Worm (Caenorhabditis elegans) whole organism, mixed stage, embryonic: ENCODE data around the gene T19C4.1.

Source experiments
- blmp-1 ChIP-seq: fragments of 150-350 bp; optimal IDR thresholded peaks from 2 replicates; lab custom pipeline; 2014; ENCODE audit warnings: missing biosample characterization, missing genetic modification characterization
- elt-3 ChIP-seq: fragments of 150-350 bp; optimal IDR thresholded peaks from 2 replicates; lab custom pipeline; 2014; ENCODE audit warnings: missing biosample characterization, missing genetic modification characterization
- nhr-237 ChIP-seq: fragments of 150-350 bp; optimal IDR thresholded peaks from 2 replicates; lab custom pipeline; 2014; ENCODE audit warnings: missing biosample characterization, missing genetic modification characterization
- pha-4 ChIP-seq: fragments of 150-350 bp; optimal IDR thresholded peaks from 2 replicates; lab custom pipeline; 2018; ENCODE audit warnings: missing biosample characterization, missing genetic modification reagents, missing genetic modification characterization
- snpc-4 ChIP-seq: fragments of 150-350 bp; optimal IDR thresholded peaks from 2 replicates; lab custom pipeline; 2014; ENCODE audit warnings: missing biosample characterization, missing genetic modification characterization
- unc-62 ChIP-seq: fragments of 150-350 bp; optimal IDR thresholded peaks from 2 replicates; lab custom pipeline; 2014; ENCODE audit warnings: missing biosample characterization, missing genetic modification reagents, missing genetic modification characterization
- ztf-11 ChIP-seq: fragments of 150-350 bp; optimal IDR thresholded peaks from 2 replicates; lab custom pipeline; 2014; ENCODE audit warnings: missing biosample characterization, missing genetic modification characterization

DNA sequence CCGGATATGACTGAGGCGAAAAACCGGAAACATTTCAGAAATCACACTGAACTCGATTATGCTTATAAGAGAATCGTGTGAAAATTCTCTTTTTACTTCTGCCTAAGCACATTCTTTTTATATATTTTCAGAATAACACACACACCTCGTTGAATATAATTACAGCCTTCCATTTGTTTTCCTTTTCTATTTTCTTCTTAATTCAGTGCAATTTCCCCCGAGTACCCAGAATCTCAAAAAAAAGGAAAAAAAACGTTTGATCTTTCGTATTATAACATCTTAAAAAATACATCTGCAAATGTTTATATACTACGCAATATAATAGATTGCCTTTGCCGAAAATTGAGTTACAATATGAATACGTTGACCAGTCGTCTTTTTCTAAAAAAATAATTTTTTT is 17.7 kb upstream of the T19C4.1 start:
- TF ChIP-seq ztf-11 (tag; lab: Kevin White, UChicago) (no peak), snpc-4 (no peak), nhr-237 (tag; lab: Kevin White, UChicago) (no peak), pha-4 (no peak), blmp-1 (tag; lab: Kevin White, UChicago) (no peak), unc-62 (GFP tag; lab: Kevin White, UChicago) (no peak), elt-3 (tag; lab: Kevin White, UChicago) (no peak)
